Worm (Caenorhabditis elegans) whole organism, late embryonic: Measurements from ENCODE around the gene let-60.

Experiments used
- ceh-19 ChIP-seq: fragments of 200-800 bp; sonication (Bioruptor generic); optimal IDR thresholded peaks from 2 replicates; lab custom pipeline; 2018; ENCODE audit warnings: mild to moderate bottlenecking, missing genetic modification characterization, missing compliant biosample characterization
- ceh-9 ChIP-seq: sonication (generic microtip); optimal IDR thresholded peaks from 2 replicates; lab custom pipeline; 2016; ENCODE audit warnings: mild to moderate bottlenecking, missing genetic modification characterization, inconsistent platforms, missing compliant biosample characterization
- eyg-1 ChIP-seq: sonication (generic microtip); optimal IDR thresholded peaks from 2 replicates; lab custom pipeline; 2016; ENCODE audit warnings: missing genotype, missing genetic modification characterization, missing compliant biosample characterization
- lim-6 ChIP-seq: sonication (generic microtip); optimal IDR thresholded peaks from 2 replicates; lab custom pipeline; 2016; ENCODE audit warnings: missing genetic modification characterization, missing compliant biosample characterization
- madf-2 ChIP-seq: sonication (generic microtip); optimal IDR thresholded peaks from 2 replicates; lab custom pipeline; 2017; ENCODE audit warnings: missing genetic modification characterization, missing compliant biosample characterization
- pqm-1 ChIP-seq: sonication (generic microtip); optimal IDR thresholded peaks from 2 replicates; lab custom pipeline; 2016; ENCODE audit warnings: missing genetic modification characterization, missing compliant biosample characterization
- pros-1 ChIP-seq: fragments of 150-350 bp; optimal IDR thresholded peaks from 2 replicates; lab custom pipeline; 2014; ENCODE audit warnings: missing biosample characterization, missing genetic modification reagents, missing genetic modification characterization
- tbx-2 ChIP-seq: sonication (generic microtip); optimal IDR thresholded peaks from 2 replicates; lab custom pipeline; 2016; ENCODE audit warnings: missing genetic modification characterization, missing compliant biosample characterization

DNA sequence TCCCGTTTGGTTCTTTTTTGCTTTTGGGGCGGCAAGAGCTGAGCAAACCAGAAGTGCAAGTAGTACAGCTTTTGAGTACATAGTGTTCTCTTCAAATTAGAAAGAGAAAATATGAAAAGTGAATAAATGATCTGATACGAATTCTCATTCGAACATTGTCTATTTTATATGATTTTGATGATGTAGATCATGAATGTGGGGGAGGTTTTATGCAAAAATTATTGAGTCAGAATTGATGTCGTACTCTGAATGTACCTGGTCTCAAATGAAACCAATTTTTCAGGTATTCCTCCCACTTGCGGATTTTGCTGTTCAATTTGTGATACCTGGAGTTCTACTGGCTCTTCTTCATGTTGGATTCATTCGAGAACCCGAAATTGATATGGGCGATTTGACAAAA, 49.3 kb upstream of the let-60 start, which contains the start of gene K01A6.4:
- TF ChIP-seq ceh-19 (GFP tag; lab: Kevin White, UChicago) (no peak), madf-2 (tag; lab: Kevin White, UChicago) (no peak), pqm-1 (no peak), eyg-1 (no peak), pros-1 (no peak), lim-6 (no peak), ceh-9 (tag; lab: Kevin White, UChicago) (no peak), tbx-2 (no peak)
